Worm (Caenorhabditis elegans) whole organism, young adult: ENCODE data around the gene K06G5.1.
A peak's percentile ranks its signal among the peaks of the same experiment; 100 is the strongest.

Experiments used
- B0019.2 ChIP-seq: fragments of 200-800 bp; sonication (Bioruptor generic); conservative IDR thresholded peaks from 2 replicates; pipeline ENCODE4 v1.3.6; 2022; ENCODE audit warnings: missing genetic modification reagents, missing genetic modification characterization, missing compliant biosample characterization
- F37B4.10 ChIP-seq: fragments of 200-800 bp; sonication (Bioruptor generic); IDR thresholded peaks from 2 replicates; pipeline ENCODE4 v1.3.6; 2022; ENCODE audit warnings: missing genetic modification characterization, missing compliant biosample characterization
- ama-1 ChIP-seq, 3 experiments: fragments of 150-350 bp in 1 of 3; sonication (generic microtip) in 2 of 3; optimal IDR thresholded peaks; 2 replicates each; lab custom pipeline; 2014 to 2018; ENCODE audit warnings: missing biosample characterization in 2 of 3, missing genetic modification characterization in 2 of 3, missing genetic modification reagents in 2 of 3
- aptf-3 ChIP-seq: fragments of 200-800 bp; sonication (Bioruptor generic); IDR thresholded peaks from 2 replicates; pipeline ENCODE4 v1.3.6; 2022; ENCODE audit warnings: missing genetic modification characterization, missing compliant biosample characterization
- chd-7 ChIP-seq: sonication (generic microtip); optimal IDR thresholded peaks from 2 replicates; lab custom pipeline; 2016; ENCODE audit warnings: mild to moderate bottlenecking, missing genetic modification characterization, moderate library complexity, missing compliant biosample characterization
- dpl-1 ChIP-seq: fragments of 150-350 bp; optimal IDR thresholded peaks from 2 replicates; lab custom pipeline; 2014; ENCODE audit warnings: missing biosample characterization, missing genetic modification reagents, missing genetic modification characterization
- ets-4 ChIP-seq: fragments of 200-800 bp; sonication (Bioruptor generic); optimal IDR thresholded peaks from 2 replicates; lab custom pipeline; 2018; ENCODE audit warnings: mild to moderate bottlenecking, missing genetic modification characterization, missing compliant biosample characterization
- nhr-90 ChIP-seq: sonication (generic microtip); optimal IDR thresholded peaks from 2 replicates; lab custom pipeline; 2016; ENCODE audit warnings: missing genotype, mild to moderate bottlenecking, missing genetic modification characterization, missing compliant biosample characterization
- unc-62 ChIP-seq: fragments of 150-350 bp; optimal IDR thresholded peaks from 2 replicates; lab custom pipeline; 2014; ENCODE audit warnings: missing biosample characterization, missing genetic modification reagents, missing genetic modification characterization

- TF ChIP-seq dpl-1 (GFP tag; lab: Kevin White, UChicago) (no peak), aptf-3 (no peak), ama-1 (optimal IDR thresholded peaks at IDR 0.05; lab: Kevin White, UChicago) (no peak), ama-1 (GFP tag; optimal IDR thresholded peaks at IDR 0.05; lab: Kevin White, UChicago) (no peak), ets-4 (GFP tag; lab: Kevin White, UChicago) (peak; percentile 98), B0019.2 (GFP tag; lab: Robert Waterston, UW) (no peak), nhr-90 (tag; lab: Kevin White, UChicago) (peak; percentile 91), F37B4.10 (no peak), unc-62 (GFP tag; lab: Kevin White, UChicago) (no peak), chd-7 (tag; lab: Kevin White, UChicago) (peak; percentile 77)
These were observed 45.2 kb upstream of the K06G5.1 start, which contains the start of gene sym-4 for ce11 chrX:14169569-14170031.
